Fruit fly (Drosophila melanogaster) whole organism, prepupa: Measurements from ENCODE around the gene CG6709.

ENCODE experiments used
- Blimp-1 ChIP-seq: fragments of 200-800 bp; sonication (Bioruptor generic); optimal IDR thresholded peaks from 3 replicates; lab custom pipeline; 2017; ENCODE audit warnings: missing biosample characterization, missing genetic modification characterization, mild to moderate bottlenecking, moderate library complexity, missing genetic modification reagents
- CG10631 ChIP-seq: fragments of 200-800 bp; sonication (Bioruptor generic); optimal IDR thresholded peaks from 2 replicates; lab custom pipeline; 2016; ENCODE audit warnings: missing biosample characterization, missing genetic modification characterization
- CG11762 ChIP-seq: fragments of 200-800 bp; sonication (Bioruptor generic); optimal IDR thresholded peaks from 3 replicates; lab custom pipeline; 2016; ENCODE audit warnings: missing biosample characterization, missing genetic modification characterization; ENCODE audit not compliant: insufficient read depth
- CG11902 ChIP-seq: fragments of 200-800 bp; sonication (Bioruptor generic); optimal IDR thresholded peaks from 3 replicates; lab custom pipeline; 2016; ENCODE audit warnings: missing biosample characterization, missing genetic modification characterization
- CG1621 ChIP-seq: fragments of 200-800 bp; sonication (Bioruptor generic); optimal IDR thresholded peaks from 3 replicates; lab custom pipeline; 2018; ENCODE audit warnings: missing biosample characterization, mild to moderate bottlenecking, missing genetic modification characterization
- CG16779 ChIP-seq: fragments of 200-800 bp; sonication (Bioruptor generic); optimal IDR thresholded peaks from 3 replicates; lab custom pipeline; 2017; ENCODE audit warnings: missing biosample characterization, mild to moderate bottlenecking, missing genetic modification characterization
- CG3032 ChIP-seq: fragments of 200-800 bp; optimal IDR thresholded peaks from 2 replicates; lab custom pipeline; 2019; ENCODE audit warnings: missing biosample characterization, mild to moderate bottlenecking, missing genetic modification characterization, moderate library complexity
- CG31627 ChIP-seq: fragments of 200-800 bp; sonication (Bioruptor generic); optimal IDR thresholded peaks from 3 replicates; lab custom pipeline; 2016; ENCODE audit warnings: missing biosample characterization, missing genetic modification characterization
- CG32006 ChIP-seq: fragments of 200-800 bp; sonication (Bioruptor generic); optimal IDR thresholded peaks from 3 replicates; lab custom pipeline; 2017; ENCODE audit warnings: missing biosample characterization, mild to moderate bottlenecking, missing genetic modification characterization
- CG3919 ChIP-seq: fragments of 200-800 bp; sonication (Bioruptor generic); optimal IDR thresholded peaks from 3 replicates; lab custom pipeline; 2016; ENCODE audit warnings: missing biosample characterization, missing genetic modification characterization
- CG6276 ChIP-seq: fragments of 200-800 bp; sonication (Bioruptor generic); optimal IDR thresholded peaks from 2 replicates; lab custom pipeline; 2017; ENCODE audit warnings: missing biosample characterization, mild to moderate bottlenecking, missing genetic modification characterization
- CG6854 ChIP-seq: fragments of 200-800 bp; sonication (Bioruptor generic); optimal IDR thresholded peaks from 2 replicates; lab custom pipeline; 2017; ENCODE audit warnings: missing biosample characterization, mild to moderate bottlenecking, missing genetic modification characterization
- CG7368 ChIP-seq: fragments of 200-800 bp; sonication (Bioruptor generic); optimal IDR thresholded peaks from 3 replicates; lab custom pipeline; 2016; ENCODE audit warnings: missing biosample characterization, missing genetic modification characterization
- CG8119 ChIP-seq: fragments of 200-800 bp; sonication (Bioruptor generic); IDR thresholded peaks from 3 replicates; pipeline ENCODE4 v1.3.6; 2022; ENCODE audit warnings: missing biosample characterization, missing genetic modification characterization
- CG9139 ChIP-seq: fragments of 200-800 bp; sonication (Bioruptor generic); optimal IDR thresholded peaks from 3 replicates; lab custom pipeline; 2017; ENCODE audit warnings: missing biosample characterization, mild to moderate bottlenecking, missing genetic modification characterization
- Eip75B ChIP-seq: fragments of 200-800 bp; sonication (Bioruptor generic); optimal IDR thresholded peaks from 3 replicates; lab custom pipeline; 2016; ENCODE audit warnings: missing biosample characterization, missing genetic modification characterization
- Eip78C ChIP-seq: fragments of 200-800 bp; sonication (Bioruptor generic); peaks from one replicate; lab custom pipeline; 2016; ENCODE audit warnings: missing biosample characterization, missing genetic modification characterization
- Ets21C ChIP-seq: fragments of 200-800 bp; sonication (Bioruptor generic); optimal IDR thresholded peaks from 3 replicates; lab custom pipeline; 2016; ENCODE audit warnings: missing biosample characterization, missing genetic modification characterization
- Gug ChIP-seq: fragments of 200-800 bp; sonication (Bioruptor generic); IDR thresholded peaks from 2 replicates; pipeline ENCODE4 v1.3.6; 2022; ENCODE audit warnings: missing biosample characterization, missing genetic modification characterization
- Hr39 ChIP-seq: fragments of 200-800 bp; sonication (Bioruptor generic); optimal IDR thresholded peaks from 2 replicates; lab custom pipeline; 2016; ENCODE audit warnings: missing biosample characterization, missing genetic modification characterization
- Hr4 ChIP-seq: fragments of 200-800 bp; sonication (Bioruptor generic); optimal IDR thresholded peaks from 3 replicates; lab custom pipeline; 2016; ENCODE audit warnings: missing biosample characterization, missing genetic modification characterization
- Lpt ChIP-seq: fragments of 200-800 bp; sonication (Bioruptor generic); optimal IDR thresholded peaks from 3 replicates; lab custom pipeline; 2016; ENCODE audit warnings: missing biosample characterization, missing genetic modification characterization
- Met ChIP-seq: fragments of 200-800 bp; sonication (Bioruptor generic); optimal IDR thresholded peaks from 3 replicates; lab custom pipeline; 2016; ENCODE audit warnings: missing biosample characterization, missing genetic modification characterization
- OdsH ChIP-seq: fragments of 200-800 bp; sonication (Bioruptor generic); optimal IDR thresholded peaks from 3 replicates; lab custom pipeline; 2016; ENCODE audit warnings: missing biosample characterization, missing genetic modification characterization
- Smox ChIP-seq: fragments of 200-800 bp; sonication (Bioruptor generic); optimal IDR thresholded peaks from 3 replicates; lab custom pipeline; 2016; ENCODE audit warnings: missing biosample characterization, missing genetic modification characterization
- Sox14 ChIP-seq: fragments of 200-800 bp; sonication (Bioruptor generic); optimal IDR thresholded peaks from 3 replicates; lab custom pipeline; 2016; ENCODE audit warnings: missing biosample characterization, missing genetic modification characterization
- achi ChIP-seq: fragments of 200-800 bp; sonication (Bioruptor generic); optimal IDR thresholded peaks from 3 replicates; lab custom pipeline; 2016; ENCODE audit warnings: missing biosample characterization, missing genetic modification characterization
- acj6 ChIP-seq: fragments of 200-800 bp; sonication (Bioruptor generic); optimal IDR thresholded peaks from 3 replicates; lab custom pipeline; 2016; ENCODE audit warnings: missing biosample characterization, missing genetic modification characterization
- cyc ChIP-seq: fragments of 200-800 bp; sonication (Bioruptor generic); optimal IDR thresholded peaks from 3 replicates; lab custom pipeline; 2016; ENCODE audit warnings: missing biosample characterization, missing genetic modification characterization
- dac ChIP-seq: fragments of 200-800 bp; sonication (Bioruptor generic); optimal IDR thresholded peaks from 2 replicates; lab custom pipeline; 2017; ENCODE audit warnings: missing biosample characterization, mild to moderate bottlenecking, missing genetic modification characterization
- dsx ChIP-seq: fragments of 200-800 bp; optimal IDR thresholded peaks from 3 replicates; lab custom pipeline; 2019; ENCODE audit warnings: missing biosample characterization, mild to moderate bottlenecking, missing genetic modification characterization, moderate library complexity; ENCODE audit not compliant: poor library complexity, severe bottlenecking
- eg ChIP-seq: fragments of 200-800 bp; sonication (Bioruptor generic); IDR thresholded peaks from 3 replicates; pipeline ENCODE4 v1.3.6; 2022; ENCODE audit warnings: missing biosample characterization, missing genetic modification characterization
- esn ChIP-seq: fragments of 200-800 bp; sonication (Bioruptor generic); optimal IDR thresholded peaks from 2 replicates; lab custom pipeline; 2016; ENCODE audit warnings: missing biosample characterization, mild to moderate bottlenecking, missing genetic modification characterization, moderate library complexity
- fkh ChIP-seq: fragments of 200-800 bp; sonication (Bioruptor generic); optimal IDR thresholded peaks from 3 replicates; lab custom pipeline; 2017; ENCODE audit warnings: missing biosample characterization, mild to moderate bottlenecking, missing genetic modification characterization, moderate library complexity
- lz ChIP-seq: fragments of 200-800 bp; sonication (Bioruptor generic); optimal IDR thresholded peaks from 3 replicates; lab custom pipeline; 2016; ENCODE audit warnings: missing biosample characterization, missing genetic modification characterization
- pdm3 ChIP-seq: fragments of 200-800 bp; sonication (Bioruptor generic); optimal IDR thresholded peaks from 3 replicates; lab custom pipeline; 2016; ENCODE audit warnings: missing biosample characterization, missing genetic modification characterization
- salr ChIP-seq, 2 experiments: fragments of 200-800 bp; sonication (Bioruptor generic); optimal IDR thresholded peaks; 3 replicates each; lab custom pipeline; 2016 to 2018; ENCODE audit warnings: missing biosample characterization in 2 of 2, missing genetic modification characterization in 2 of 2, mild to moderate bottlenecking in 1 of 2
- spab ChIP-seq: fragments of 200-800 bp; sonication (Bioruptor generic); optimal IDR thresholded peaks from 2 replicates; lab custom pipeline; 2017; ENCODE audit warnings: missing biosample characterization, mild to moderate bottlenecking, missing genetic modification characterization, missing genetic modification reagents
- svp ChIP-seq: fragments of 200-800 bp; sonication (Bioruptor generic); peaks from one replicate; lab custom pipeline; 2016; ENCODE audit warnings: missing biosample characterization, missing genetic modification characterization
- topi ChIP-seq: fragments of 200-800 bp; sonication (Bioruptor generic); optimal IDR thresholded peaks from 3 replicates; lab custom pipeline; 2016; ENCODE audit warnings: missing biosample characterization, missing genetic modification characterization
- vri ChIP-seq: fragments of 200-800 bp; sonication (Bioruptor generic); optimal IDR thresholded peaks from 3 replicates; lab custom pipeline; 2016; ENCODE audit warnings: missing biosample characterization, mild to moderate bottlenecking, missing genetic modification characterization

The CG6709 gene

dm6 chr3L:9894643-9895042 lies at the start of gene CG6709, which contains the start of gene Hez:
Gene CG6709, minus strand, starts transcription at chr3L:9894743.
Gene Hez, minus strand, starts transcription at chr3L:9894743.
- TF ChIP-seq CG8119 (GFP tag; lab: Robert Waterston, UW) = no peak
- no peak for TF ChIP-seq topi (GFP tag; lab: Kevin White, UChicago)
- no peak for TF ChIP-seq Eip75B (GFP tag; lab: Kevin White, UChicago)
- TF ChIP-seq CG11902 (GFP tag; lab: Kevin White, UChicago) = no peak
- no peak for TF ChIP-seq lz (GFP tag; lab: Kevin White, UChicago)
- no peak for TF ChIP-seq CG6276 (GFP tag; lab: Kevin White, UChicago)
- TF ChIP-seq CG3032 = no peak
- TF ChIP-seq CG10631 = no peak
- no peak for TF ChIP-seq CG9139
- no peak for TF ChIP-seq fkh
- TF ChIP-seq eg (GFP tag; lab: Robert Waterston, UW) = no peak
- TF ChIP-seq Lpt (GFP tag; lab: Kevin White, UChicago) = no peak
- TF ChIP-seq Hr4 (GFP tag; lab: Kevin White, UChicago) = no peak
- TF ChIP-seq acj6 = no peak

dm6 chr3L:9927169-9927568 lies 32.6 kb upstream of the CG6709 start:
- no peak for TF ChIP-seq CG11902 (GFP tag; lab: Kevin White, UChicago)
- TF ChIP-seq svp = no peak
- TF ChIP-seq lz (GFP tag; lab: Kevin White, UChicago) = no peak
- TF ChIP-seq esn (GFP tag; lab: Kevin White, UChicago) = no peak
- TF ChIP-seq dsx (GFP tag; lab: Kevin White, UChicago) = no peak
- no peak for TF ChIP-seq CG11762 (GFP tag; lab: Kevin White, UChicago)

dm6 chr3L:9907719-9908170 lies 13.2 kb upstream of the CG6709 start, which contains the start of gene bma:
Gene bma, plus strand, starts transcription at chr3L:9908120.
- no peak for TF ChIP-seq CG11902 (GFP tag; lab: Kevin White, UChicago)
- TF ChIP-seq CG31627 (GFP tag; lab: Kevin White, UChicago) = no peak
- no peak for TF ChIP-seq achi
- no peak for TF ChIP-seq Gug (GFP tag; lab: Robert Waterston, UW)
- no peak for TF ChIP-seq CG32006 (GFP tag; lab: Kevin White, UChicago)
- TF ChIP-seq CG1621 (tag; lab: Kevin White, UChicago) = no peak
- TF ChIP-seq Blimp-1 (GFP tag; lab: Kevin White, UChicago) = no peak
- TF ChIP-seq eg (GFP tag; lab: Robert Waterston, UW) = no peak
- TF ChIP-seq Eip78C = no peak
- no peak for TF ChIP-seq CG9139
- no peak for TF ChIP-seq CG6854 (GFP tag; lab: Kevin White, UChicago)

- TF ChIP-seq CG31627 (GFP tag; lab: Kevin White, UChicago) (no peak), CG8119 (GFP tag; lab: Robert Waterston, UW) (no peak), salr (GFP tag; optimal IDR thresholded peaks at IDR 0.05; lab: Kevin White, UChicago) (no peak), CG3919 (no peak), CG10631 (no peak), CG6854 (GFP tag; lab: Kevin White, UChicago) (no peak), lz (GFP tag; lab: Kevin White, UChicago) (no peak), Smox (GFP tag; lab: Kevin White, UChicago) (no peak)
- TF ChIP-seq, all 60 proteins: peak for 0
Observed at dm6 chr3L:9904988-9905387, 10.4 kb upstream of the CG6709 start.

- TF ChIP-seq OdsH (GFP tag; lab: Kevin White, UChicago) (peak; percentile 19), CG7368 (GFP tag; lab: Kevin White, UChicago) (peak; percentile 26), Eip78C (peak; percentile 85), dac (GFP tag; lab: Kevin White, UChicago) (no peak), spab (GFP tag; lab: Kevin White, UChicago) (no peak), CG6854 (GFP tag; lab: Kevin White, UChicago) (no peak), Met (GFP tag; lab: Kevin White, UChicago) (peak; percentile 33), cyc (GFP tag; lab: Kevin White, UChicago) (no peak), Sox14 (GFP tag; lab: Kevin White, UChicago) (peak; percentile 46), pdm3 (GFP tag; lab: Kevin White, UChicago) (peak; percentile 11), Eip75B (GFP tag; lab: Kevin White, UChicago) (peak; percentile 55), lz (GFP tag; lab: Kevin White, UChicago) (peak; percentile 33), salr (GFP tag; optimal IDR thresholded peaks at IDR 0.05; lab: Kevin White, UChicago) (no peak), Hr39 (GFP tag; lab: Kevin White, UChicago) (peak; percentile 45), fkh (peak; percentile 90), esn (GFP tag; lab: Kevin White, UChicago) (peak; percentile 50), topi (GFP tag; lab: Kevin White, UChicago) (peak; percentile 38), svp (peak; percentile 53), Ets21C (GFP tag; lab: Kevin White, UChicago) (peak; percentile 11), CG16779 (tag; lab: Kevin White, UChicago) (no peak), CG31627 (GFP tag; lab: Kevin White, UChicago) (peak; percentile 42), CG10631 (peak; percentile 16), vri (GFP tag; lab: Kevin White, UChicago) (no peak)
Observed at dm6 chr3L:9899046-9899659, 4.6 kb upstream of the CG6709 start, which contains the start of gene nudE. Gene nudE, plus strand, starts transcription at chr3L:9899241.
